Fruit fly (Drosophila melanogaster) whole organism, embryonic: ENCODE results near the gene Mdh1.

Experiments used
- Asciz ChIP-seq: fragments of 200-800 bp; sonication (Bioruptor generic); optimal IDR thresholded peaks from 2 replicates; lab custom pipeline; 2017; ENCODE audit warnings: missing biosample characterization, mild to moderate bottlenecking, missing genetic modification characterization, missing genetic modification reagents
- Awh ChIP-seq: fragments of 200-800 bp; sonication (Bioruptor generic); IDR thresholded peaks from 2 replicates; pipeline ENCODE4, ENCODE4 v1.3.6; 2022; ENCODE audit warnings: missing biosample characterization, missing genetic modification characterization
- C15 ChIP-seq: fragments of 200-800 bp; sonication (Bioruptor generic); IDR thresholded peaks from 3 replicates; pipeline ENCODE4 v1.3.6; 2022; ENCODE audit warnings: missing biosample characterization, missing genetic modification characterization
- CG10321 ChIP-seq: fragments of 200-800 bp; sonication (Bioruptor generic); IDR thresholded peaks from 2 replicates; pipeline ENCODE4 v1.3.6; 2022; ENCODE audit warnings: missing biosample characterization, missing genetic modification characterization
- CG10543 ChIP-seq: fragments of 200-800 bp; sonication (Bioruptor generic); optimal IDR thresholded peaks from 3 replicates; lab custom pipeline; 2017; ENCODE audit warnings: missing biosample characterization, mild to moderate bottlenecking, missing genetic modification characterization, moderate library complexity
- CG10979 ChIP-seq: fragments of 200-800 bp; sonication (Bioruptor generic); optimal IDR thresholded peaks from 2 replicates; lab custom pipeline; 2018; ENCODE audit warnings: missing biosample characterization, mild to moderate bottlenecking, missing genetic modification characterization, moderate library complexity
- CG12104 ChIP-seq: fragments of 200-800 bp; sonication (Bioruptor generic); optimal IDR thresholded peaks from 3 replicates; lab custom pipeline; 2016; ENCODE audit warnings: missing biosample characterization, missing genetic modification characterization
- CG12155 ChIP-seq: fragments of 200-800 bp; sonication (Bioruptor generic); optimal IDR thresholded peaks from 3 replicates; lab custom pipeline; 2016; ENCODE audit warnings: missing biosample characterization, missing genetic modification characterization
- CG1233 ChIP-seq: fragments of 200-800 bp; sonication (Bioruptor generic); optimal IDR thresholded peaks from 4 replicates; lab custom pipeline; 2018; ENCODE audit warnings: missing biosample characterization, mild to moderate bottlenecking, missing genetic modification characterization
- CG12744 ChIP-seq: fragments of 200-800 bp; sonication (Bioruptor generic); optimal IDR thresholded peaks from 2 replicates; lab custom pipeline; 2016; ENCODE audit warnings: missing biosample characterization, missing genetic modification characterization
- CG14860 ChIP-seq: fragments of 200-800 bp; sonication (Bioruptor generic); IDR thresholded peaks from 3 replicates; pipeline ENCODE4 v1.3.6; 2022; ENCODE audit warnings: missing biosample characterization, missing genetic modification characterization; ENCODE audit not compliant: partially characterized antibody
- CG16779 ChIP-seq: fragments of 200-800 bp; sonication (Bioruptor generic); IDR thresholded peaks from 2 replicates; pipeline ENCODE4 v1.3.6; 2022; ENCODE audit warnings: missing biosample characterization, missing genetic modification characterization
- CG2120 ChIP-seq: fragments of 200-800 bp; sonication (Bioruptor generic); optimal IDR thresholded peaks from 3 replicates; lab custom pipeline; 2016; ENCODE audit warnings: missing biosample characterization, missing genetic modification characterization
- CG2202 ChIP-seq: fragments of 200-800 bp; sonication (Bioruptor generic); optimal IDR thresholded peaks from 2 replicates; lab custom pipeline; 2018; ENCODE audit warnings: missing biosample characterization, mild to moderate bottlenecking, missing genetic modification characterization
- CG2889 ChIP-seq: fragments of 200-800 bp; sonication (Bioruptor generic); IDR thresholded peaks from 3 replicates; pipeline ENCODE4 v1.3.6; 2022; ENCODE audit warnings: missing biosample characterization, missing genetic modification characterization
- CG3847 ChIP-seq: fragments of 200-800 bp; sonication (Bioruptor generic); IDR thresholded peaks from 2 replicates; pipeline ENCODE4 v1.3.6; 2022; ENCODE audit warnings: missing biosample characterization, missing genetic modification characterization
- CG4282 ChIP-seq: fragments of 200-800 bp; sonication (Bioruptor generic); optimal IDR thresholded peaks from 2 replicates; lab custom pipeline; 2016; ENCODE audit warnings: missing biosample characterization, missing genetic modification characterization
- CG4360 ChIP-seq: fragments of 200-800 bp; sonication (Bioruptor generic); IDR thresholded peaks from 2 replicates; pipeline ENCODE4 v1.3.6; 2022; ENCODE audit warnings: missing biosample characterization, missing genetic modification characterization
- CG6813 ChIP-seq: fragments of 200-800 bp; sonication (Bioruptor generic); optimal IDR thresholded peaks from 2 replicates; lab custom pipeline; 2017; ENCODE audit warnings: missing biosample characterization, missing genetic modification characterization, mild to moderate bottlenecking, moderate library complexity, missing genetic modification reagents
- CG7556 ChIP-seq: fragments of 200-800 bp; sonication (Bioruptor generic); optimal IDR thresholded peaks from 2 replicates; lab custom pipeline; 2017; ENCODE audit warnings: missing biosample characterization, mild to moderate bottlenecking, missing genetic modification characterization
- CG8944 ChIP-seq: fragments of 200-800 bp; sonication (Bioruptor generic); optimal IDR thresholded peaks from 3 replicates; lab custom pipeline; 2016; ENCODE audit warnings: missing biosample characterization, missing genetic modification characterization
- CG9876 ChIP-seq: fragments of 200-800 bp; sonication (Bioruptor generic); optimal IDR thresholded peaks from 2 replicates; lab custom pipeline; 2016; ENCODE audit warnings: missing biosample characterization, missing genetic modification characterization
- Camta ChIP-seq: fragments of 200-800 bp; sonication (Bioruptor generic); optimal IDR thresholded peaks from 2 replicates; lab custom pipeline; 2016; ENCODE audit warnings: missing biosample characterization, missing genetic modification characterization
- Fer1 ChIP-seq: fragments of 200-800 bp; sonication (Bioruptor generic); optimal IDR thresholded peaks from 2 replicates; lab custom pipeline; 2017; ENCODE audit warnings: missing biosample characterization, mild to moderate bottlenecking, missing genetic modification characterization
- Gsc ChIP-seq: fragments of 200-800 bp; sonication (Bioruptor generic); IDR thresholded peaks from 2 replicates; pipeline ENCODE4 v1.3.6; 2022; ENCODE audit warnings: missing biosample characterization, missing genetic modification characterization
- Gug ChIP-seq: fragments of 200-800 bp; sonication (Bioruptor generic); IDR thresholded peaks from 4 replicates; pipeline ENCODE4 v1.3.6; 2022; ENCODE audit warnings: missing biosample characterization, missing genetic modification characterization
- H2.0 ChIP-seq: fragments of 200-800 bp; sonication (Bioruptor generic); IDR thresholded peaks from 2 replicates; pipeline ENCODE4 v1.3.6; 2022; ENCODE audit warnings: missing biosample characterization, missing genetic modification characterization
- Optix ChIP-seq: fragments of 200-800 bp; sonication (Bioruptor generic); IDR thresholded peaks from 3 replicates; pipeline ENCODE4 v1.3.6; 2022; ENCODE audit warnings: missing biosample characterization, missing genetic modification characterization
- Ptx1 ChIP-seq: fragments of 200-800 bp; sonication (Bioruptor generic); IDR thresholded peaks from 2 replicates; pipeline ENCODE4 v1.3.6; 2022; ENCODE audit warnings: missing biosample characterization, missing genetic modification characterization
- Sin3A ChIP-seq: fragments of >200 bp; optimal IDR thresholded peaks from 2 replicates; lab custom pipeline; 2018
- Sox102F ChIP-seq: fragments of 200-800 bp; sonication (Bioruptor generic); optimal IDR thresholded peaks from 2 replicates; lab custom pipeline; 2018; ENCODE audit warnings: missing biosample characterization, mild to moderate bottlenecking, missing genetic modification characterization, moderate library complexity
- abd-A ChIP-seq: fragments of 200-800 bp; sonication (Bioruptor generic); optimal IDR thresholded peaks from 3 replicates; lab custom pipeline; 2019; ENCODE audit warnings: missing biosample characterization, mild to moderate bottlenecking, missing genetic modification characterization, moderate library complexity
- az2 ChIP-seq: fragments of 200-800 bp; sonication (Bioruptor generic); optimal IDR thresholded peaks from 3 replicates; lab custom pipeline; 2016; ENCODE audit warnings: missing biosample characterization, missing genetic modification characterization
- bigmax ChIP-seq: fragments of 200-800 bp; sonication (Bioruptor generic); optimal IDR thresholded peaks from 2 replicates; lab custom pipeline; 2018; ENCODE audit warnings: missing biosample characterization, mild to moderate bottlenecking, missing genetic modification characterization
- bowl ChIP-seq: fragments of 200-800 bp; sonication (Bioruptor generic); IDR thresholded peaks from 2 replicates; pipeline ENCODE4 v1.3.6; 2022; ENCODE audit warnings: missing biosample characterization, missing genetic modification characterization
- crc ChIP-seq: fragments of 200-800 bp; sonication (Bioruptor generic); optimal IDR thresholded peaks from 2 replicates; lab custom pipeline; 2016; ENCODE audit warnings: missing biosample characterization, missing genetic modification characterization
- fd64A ChIP-seq: fragments of 200-800 bp; sonication (Bioruptor generic); optimal IDR thresholded peaks from 3 replicates; lab custom pipeline; 2018; ENCODE audit warnings: missing biosample characterization, mild to moderate bottlenecking, missing genetic modification characterization
- kay ChIP-seq: fragments of 200-800 bp; sonication (Bioruptor generic); optimal IDR thresholded peaks from 2 replicates; lab custom pipeline; 2016; ENCODE audit warnings: missing biosample characterization, missing genetic modification characterization
- oc ChIP-seq: fragments of 200-800 bp; sonication (Bioruptor generic); optimal IDR thresholded peaks from 2 replicates; lab custom pipeline; 2018; ENCODE audit warnings: missing biosample characterization, mild to moderate bottlenecking, missing genetic modification characterization, moderate library complexity
- pnt ChIP-seq: fragments of 200-800 bp; sonication (Bioruptor generic); optimal IDR thresholded peaks from 3 replicates; lab custom pipeline; 2016; ENCODE audit warnings: missing biosample characterization, missing genetic modification characterization
- pros ChIP-seq: fragments of 200-800 bp; sonication (Bioruptor generic); optimal IDR thresholded peaks from 3 replicates; lab custom pipeline; 2019; ENCODE audit warnings: missing biosample characterization, mild to moderate bottlenecking, missing genetic modification characterization, moderate library complexity
- pum ChIP-seq: fragments of 200-800 bp; sonication (Bioruptor generic); optimal IDR thresholded peaks from 2 replicates; lab custom pipeline; 2016; ENCODE audit warnings: missing biosample characterization, missing genetic modification characterization
- pzg ChIP-seq: fragments of 200-800 bp; sonication (Bioruptor generic); optimal IDR thresholded peaks from 3 replicates; lab custom pipeline; 2018; ENCODE audit warnings: missing biosample characterization, mild to moderate bottlenecking, missing genetic modification characterization, moderate library complexity
- rib ChIP-seq: fragments of 200-800 bp; sonication (Bioruptor generic); IDR thresholded peaks from 2 replicates; pipeline ENCODE4 v1.3.6; 2022; ENCODE audit warnings: missing biosample characterization, missing genetic modification characterization
- run ChIP-seq: fragments of 200-800 bp; sonication (Bioruptor generic); optimal IDR thresholded peaks from 3 replicates; lab custom pipeline; 2018; ENCODE audit warnings: missing biosample characterization, mild to moderate bottlenecking, missing genetic modification characterization
- seq ChIP-seq: fragments of 200-800 bp; sonication (Bioruptor generic); IDR thresholded peaks from 2 replicates; pipeline ENCODE4 v1.3.6; 2022; ENCODE audit warnings: missing biosample characterization, missing genetic modification characterization
- sr ChIP-seq: fragments of 200-800 bp; sonication (Bioruptor generic); IDR thresholded peaks from 3 replicates; pipeline ENCODE4 v1.3.6; 2022; ENCODE audit warnings: missing biosample characterization, missing genetic modification characterization
- tin ChIP-seq: fragments of 200-800 bp; sonication (Bioruptor generic); optimal IDR thresholded peaks from 3 replicates; lab custom pipeline; 2016; ENCODE audit warnings: missing biosample characterization, missing genetic modification characterization
- tio ChIP-seq: fragments of 200-800 bp; sonication (Bioruptor generic); optimal IDR thresholded peaks from 2 replicates; lab custom pipeline; 2017; ENCODE audit warnings: missing biosample characterization, missing genetic modification characterization, inconsistent platforms
- toy ChIP-seq: fragments of 200-800 bp; sonication (Bioruptor generic); IDR thresholded peaks from 2 replicates; pipeline ENCODE4 v1.3.6; 2022; ENCODE audit warnings: missing biosample characterization, missing genetic modification characterization
- zfh1 ChIP-seq: fragments of 200-800 bp; sonication (Bioruptor generic); IDR thresholded peaks from 3 replicates; pipeline ENCODE4 v1.3.6; 2022; ENCODE audit warnings: missing biosample characterization, missing genetic modification characterization

The Mdh1 gene

dm6 chr2L:10381890-10382450 is 14.2 kb downstream of the Mdh1 start, which contains the start of gene CG5096 (continued):
- TF ChIP-seq run = peak; percentile 83
- TF ChIP-seq kay = peak; percentile 86
- TF ChIP-seq toy (GFP tag; lab: Robert Waterston, UW) = peak; percentile 74; the same call in 1 of the 2 replicates
- TF ChIP-seq pnt (GFP tag; lab: Kevin White, UChicago) = peak; percentile 71
- TF ChIP-seq CG9876 (GFP tag; lab: Kevin White, UChicago) = no peak
- peak; percentile 72; the same call in 1 of the 3 replicates for TF ChIP-seq C15 (GFP tag; lab: Robert Waterston, UW)
- peak; percentile 87 for TF ChIP-seq CG6813 (GFP tag; lab: Kevin White, UChicago)
- no peak for TF ChIP-seq Optix
- peak; percentile 53; the same call in 1 of the 2 replicates for TF ChIP-seq bowl (GFP tag; lab: Robert Waterston, UW)
- peak; percentile 53 for TF ChIP-seq pum (GFP tag; lab: Kevin White, UChicago)
- TF ChIP-seq oc = no peak
- TF ChIP-seq Ptx1 = peak; percentile 89
- peak; percentile 80 for TF ChIP-seq CG10979 (tag; lab: Kevin White, UChicago)
- TF ChIP-seq pros (GFP tag; lab: Kevin White, UChicago) = no peak
- TF ChIP-seq CG2889 (GFP tag; lab: Robert Waterston, UW) = peak; percentile 93
- peak; percentile 95 for TF ChIP-seq Fer1 (GFP tag; lab: Kevin White, UChicago)
- TF ChIP-seq Awh (GFP tag; lab: Robert Waterston, UW) = peak; percentile 89
- peak; percentile 84 for TF ChIP-seq CG1233 (GFP tag; lab: Kevin White, UChicago)
- 0 out of 2 replicates have a peak, but pooled peaks have one; percentile 60 for TF ChIP-seq CG16779 (GFP tag; lab: Robert Waterston, UW)
- TF ChIP-seq CG12744 = peak; percentile 82
- TF ChIP-seq Asciz (GFP tag; lab: Kevin White, UChicago) = peak; percentile 87
- TF ChIP-seq CG2202 = peak; percentile 47
- peak; percentile 62 for TF ChIP-seq CG4360 (GFP tag; lab: Robert Waterston, UW)
- TF ChIP-seq H2.0 = peak; percentile 79
- TF ChIP-seq CG10543 (GFP tag; lab: Kevin White, UChicago) = peak; percentile 49
- TF ChIP-seq seq (GFP tag; lab: Robert Waterston, UW) = peak; percentile 89
- TF ChIP-seq Camta (GFP tag; lab: Kevin White, UChicago) = peak; percentile 78
- peak; percentile 86 for TF ChIP-seq rib (GFP tag; lab: Robert Waterston, UW)
- TF ChIP-seq Sox102F (GFP tag; lab: Kevin White, UChicago) = peak; percentile 91
- no peak for TF ChIP-seq Gug
- peak; percentile 96 for TF ChIP-seq CG2120 (GFP tag; lab: Kevin White, UChicago)
- peak; percentile 79 for TF ChIP-seq az2 (GFP tag; lab: Kevin White, UChicago)
- TF ChIP-seq zfh1 (GFP tag; lab: Robert Waterston, UW) = peak; percentile 87
- peak; percentile 10 for TF ChIP-seq pzg (GFP tag; lab: Kevin White, UChicago)
- no peak for TF ChIP-seq fd64A (GFP tag; lab: Kevin White, UChicago)
- TF ChIP-seq CG4282 (GFP tag; lab: Kevin White, UChicago) = peak; percentile 2
- peak; percentile 79 for TF ChIP-seq crc (GFP tag; lab: Kevin White, UChicago)
- no peak for TF ChIP-seq CG14860 (GFP tag; lab: Robert Waterston, UW)
- peak; percentile 59; the same call in 1 of the 2 replicates for TF ChIP-seq CG10321 (GFP tag; lab: Robert Waterston, UW)
- peak; percentile 67 for TF ChIP-seq tin (GFP tag; lab: Kevin White, UChicago)
- TF ChIP-seq CG12104 (GFP tag; lab: Kevin White, UChicago) = peak; percentile 66
- TF ChIP-seq tio = peak; percentile 68
- TF ChIP-seq bigmax (GFP tag; lab: Kevin White, UChicago) = peak; percentile 40
- peak; percentile 43 for TF ChIP-seq CG8944
- no peak for TF ChIP-seq abd-A (tag; lab: Kevin White, UChicago)
- no peak for TF ChIP-seq Sin3A (lab: Kevin White, UChicago)
- no peak; the same call in 2 of the 3 replicates for TF ChIP-seq sr
- TF ChIP-seq CG12155 (GFP tag; lab: Kevin White, UChicago) = peak; percentile 82
- no peak for TF ChIP-seq Gsc
- TF ChIP-seq CG7556 (GFP tag; lab: Kevin White, UChicago) = peak; percentile 81
- TF ChIP-seq CG3847 (GFP tag; lab: Robert Waterston, UW) = peak; percentile 82; the same call in 1 of the 2 replicates
